Fruit fly (Drosophila melanogaster): ENCODE results near the gene how.

dm6 chr3R:22086297-22086696, 44.3 kb downstream of the how start, which contains the start of gene BomT3:
- TF ChIP-seq CG8478 (optimal IDR thresholded peaks at IDR 0.05) = no peak
- no peak for TF ChIP-seq CTCF (optimal IDR thresholded peaks at IDR 0.05)

All from S2 (cell line).